Fruit fly (Drosophila melanogaster): ENCODE results near the gene CG8840.

Gene CG8840

dm6 chr2L:3440322-3440721 lies 30.0 kb downstream of the CG8840 start (continued):
- TF ChIP-seq Hr78 (GFP tag; optimal IDR thresholded peaks at IDR 0.05): no peak
- TF ChIP-seq wor (GFP tag; IDR thresholded peaks at IDR 0.05): peak; percentile 27; the same call in 1 of the 2 replicates
- peak; percentile 37 for TF ChIP-seq CG8281 (tag; optimal IDR thresholded peaks at IDR 0.05)
- TF ChIP-seq Bteb2 (GFP tag; optimal IDR thresholded peaks at IDR 0.05): no peak
- TF ChIP-seq onecut (GFP tag; IDR thresholded peaks at IDR 0.05): peak; percentile 37; the same call in 1 of the 2 replicates
- TF ChIP-seq lov (optimal IDR thresholded peaks at IDR 0.05): no peak
- 0 out of 3 replicates have a peak, but pooled peaks have one; percentile 76 for TF ChIP-seq lov (GFP tag; IDR thresholded peaks at IDR 0.05)
- TF ChIP-seq nau (GFP tag; optimal IDR thresholded peaks at IDR 0.05): peak; percentile 64
- TF ChIP-seq CG12104 (GFP tag; optimal IDR thresholded peaks at IDR 0.05): no peak
- peak; percentile 50 for TF ChIP-seq en (GFP tag; optimal IDR thresholded peaks at IDR 0.05)
- 0 out of 2 replicates have a peak, but pooled peaks have one; percentile 62 for TF ChIP-seq CG16779 (GFP tag; IDR thresholded peaks at IDR 0.05)
- no peak for TF ChIP-seq yki (optimal IDR thresholded peaks at IDR 0.05)
- TF ChIP-seq Dek (tag; optimal IDR thresholded peaks at IDR 0.05): peak; percentile 30
- TF ChIP-seq btn (GFP tag; optimal IDR thresholded peaks at IDR 0.05): no peak
- TF ChIP-seq vvl (GFP tag; IDR thresholded peaks at IDR 0.05): peak; percentile 84
- TF ChIP-seq HmgZ (tag; optimal IDR thresholded peaks at IDR 0.05): no peak
- TF ChIP-seq trem (tag; optimal IDR thresholded peaks at IDR 0.05): peak; percentile 29
- TF ChIP-seq Hr51 (GFP tag; optimal IDR thresholded peaks at IDR 0.05): peak; percentile 40 to 80
- peak; percentile 74 for TF ChIP-seq CG2678 (tag; optimal IDR thresholded peaks at IDR 0.05)
- TF ChIP-seq schlank (tag; optimal IDR thresholded peaks at IDR 0.05): no peak
- TF ChIP-seq crc (GFP tag; optimal IDR thresholded peaks at IDR 0.05): peak; percentile 17
- TF ChIP-seq cato (GFP tag; optimal IDR thresholded peaks at IDR 0.05; ENCODE audit: borderline replicate concordance): peak; percentile 54
- peak; percentile 4 for TF ChIP-seq eyg (GFP tag; optimal IDR thresholded peaks at IDR 0.05)
- peak; percentile 73 for TF ChIP-seq Blimp-1 (GFP tag; optimal IDR thresholded peaks at IDR 0.05)
- peak; percentile 34; the same call in 1 of the 2 replicates for TF ChIP-seq CG43689 (GFP tag; IDR thresholded peaks at IDR 0.05)
- TF ChIP-seq MBD-R2 (GFP tag; IDR thresholded peaks at IDR 0.05): no peak
- TF ChIP-seq CG2116 (GFP tag; optimal IDR thresholded peaks at IDR 0.05): no peak
- peak; percentile 74 for TF ChIP-seq CG31441 (GFP tag; IDR thresholded peaks at IDR 0.05)
- TF ChIP-seq Pdp1 (GFP tag; optimal IDR thresholded peaks at IDR 0.05): no peak
- TF ChIP-seq CG10565 (GFP tag; optimal IDR thresholded peaks at IDR 0.05): no peak
- peak; percentile 44 for TF ChIP-seq Aef1 (GFP tag; IDR thresholded peaks at IDR 0.05)
- TF ChIP-seq CG6654 (GFP tag; optimal IDR thresholded peaks at IDR 0.05): peak; percentile 41
- TF ChIP-seq CG14441 (GFP tag; IDR thresholded peaks at IDR 0.05): peak; percentile 85
- peak; percentile 39; the same call in 1 of the 2 replicates for TF ChIP-seq CkIIα-i1 (GFP tag; IDR thresholded peaks at IDR 0.05)
- no peak for TF ChIP-seq pros (GFP tag; optimal IDR thresholded peaks at IDR 0.05)
- no peak for TF ChIP-seq Nf-YC (tag; optimal IDR thresholded peaks at IDR 0.05)
- no peak for TF ChIP-seq Bdp1 (GFP tag; optimal IDR thresholded peaks at IDR 0.05)
- TF ChIP-seq dati (GFP tag; IDR thresholded peaks at IDR 0.05): peak; percentile 56; the same call in 1 of the 2 replicates
- no peak for TF ChIP-seq CG1832 (GFP tag; optimal IDR thresholded peaks at IDR 0.05)
- TF ChIP-seq gcm2 (GFP tag; optimal IDR thresholded peaks at IDR 0.05): no peak
- no peak for TF ChIP-seq Sry-β (GFP tag; optimal IDR thresholded peaks at IDR 0.05)
- peak; percentile 58; the same call in 2 of the 3 replicates for TF ChIP-seq CG11560 (tag; IDR thresholded peaks at IDR 0.05)
- TF ChIP-seq CG15514 (GFP tag; optimal IDR thresholded peaks at IDR 0.05): peak; percentile 48
- no peak for TF ChIP-seq Dref (GFP tag; IDR thresholded peaks at IDR 0.05)
- TF ChIP-seq B-H2 (GFP tag; optimal IDR thresholded peaks at IDR 0.05): no peak
- no peak for TF ChIP-seq amos (GFP tag; IDR thresholded peaks at IDR 0.05; ENCODE audit: partially characterized antibody)
- peak; percentile 65; the same call in 1 of the 2 replicates for TF ChIP-seq danr (GFP tag; IDR thresholded peaks at IDR 0.05)
- TF ChIP-seq zfh1 (GFP tag; IDR thresholded peaks at IDR 0.05): peak; percentile 71
- peak; percentile 28 for TF ChIP-seq CG31365 (tag; optimal IDR thresholded peaks at IDR 0.05)
- no peak for TF ChIP-seq Hand (GFP tag; optimal IDR thresholded peaks at IDR 0.05)
- TF ChIP-seq CG7987 (GFP tag; optimal IDR thresholded peaks at IDR 0.05): peak; percentile 9

Data from whole organism, embryonic.